Worm (Caenorhabditis elegans): ENCODE measurements around the gene snpc-3.4.

snpc-3.4 gene

ce11 chrIII:4018095-4018498 is 1.7 kb upstream of the snpc-3.4 start (continued):
- TF ChIP-seq rcor-1 (GFP tag; IDR thresholded peaks at IDR 0.05) (0 out of 2 replicates have a peak, but pooled peaks have one; percentile 12), sdz-38 (tag; optimal IDR thresholded peaks at IDR 0.05) (no peak), F55B11.4 (tag; optimal IDR thresholded peaks at IDR 0.05; ENCODE audit: borderline replicate concordance, insufficient read depth) (no peak), nhr-90 (tag; optimal IDR thresholded peaks at IDR 0.05) (peak; percentile 7), somi-1 (GFP tag; optimal IDR thresholded peaks at IDR 0.05) (peak; percentile 43)

- 0 out of 2 replicates have a peak, but pooled peaks have one; percentile 1 for TF ChIP-seq madf-3 (GFP tag; IDR thresholded peaks at IDR 0.05)
- TF ChIP-seq nhr-179 (tag; optimal IDR thresholded peaks at IDR 0.05) = no peak
- peak; percentile 28 for TF ChIP-seq nhr-27 (tag; optimal IDR thresholded peaks at IDR 0.05)
- peak; percentile 70 for TF ChIP-seq egrh-3 (GFP tag; IDR thresholded peaks at IDR 0.05)
- peak; percentile 25 for TF ChIP-seq ztf-18 (tag; optimal IDR thresholded peaks at IDR 0.05)
- TF ChIP-seq mcd-1 (GFP tag; IDR thresholded peaks at IDR 0.05) = no peak
- TF ChIP-seq ets-4 (GFP tag; optimal IDR thresholded peaks at IDR 0.05) = peak; percentile 44
- TF ChIP-seq lag-1 (GFP tag; IDR thresholded peaks at IDR 0.05) = no peak
- peak; percentile 29; the same call in 1 of the 2 replicates for TF ChIP-seq cebp-1 (GFP tag; IDR thresholded peaks at IDR 0.05)
- TF ChIP-seq cebp-1 (tag; optimal IDR thresholded peaks at IDR 0.05) = peak; percentile 60
- peak; percentile 11; the same call in 1 of the 2 replicates for TF ChIP-seq hsf-1 (GFP tag; IDR thresholded peaks at IDR 0.05)
- 0 out of 2 replicates have a peak, but pooled peaks have one; percentile 13 for TF ChIP-seq madf-8 (GFP tag; conservative IDR thresholded peaks at IDR 0.05)
- TF ChIP-seq ztf-22 (GFP tag; optimal IDR thresholded peaks at IDR 0.05) = no peak
- TF ChIP-seq nhr-80 (tag; optimal IDR thresholded peaks at IDR 0.05) = peak; percentile 88
- TF ChIP-seq F39B2.1 (GFP tag; IDR thresholded peaks at IDR 0.05) = no peak
- no peak for TF ChIP-seq K11D2.4 (GFP tag; IDR thresholded peaks at IDR 0.05)
- TF ChIP-seq dox-1 (GFP tag; IDR thresholded peaks at IDR 0.05) = peak; percentile 51
- peak; percentile 9 for TF ChIP-seq attf-5 (GFP tag; optimal IDR thresholded peaks at IDR 0.05)
Measured at ce11 chrIII:4018591-4019580, 951 bp upstream of the snpc-3.4 start.

- no peak for TF ChIP-seq ZK185.1 (tag; optimal IDR thresholded peaks at IDR 0.05; ENCODE audit: poor library complexity, severe bottlenecking)
- TF ChIP-seq egl-44 (GFP tag; IDR thresholded peaks at IDR 0.05) = no peak
- peak; percentile 7 for TF ChIP-seq snpc-3.4 (tag; optimal IDR thresholded peaks at IDR 0.05)
Measured at ce11 chrIII:4021866-4022265, 2.0 kb downstream of the snpc-3.4 start, which contains the start of gene tftc-5. TSS of gene tftc-5 (plus strand) at chrIII:4022166.

ce11 chrIII:4028061-4028460 is 8.2 kb downstream of the snpc-3.4 start, which contains the start of gene T02C12.5:
TSS of gene T02C12.5 (minus strand) at chrIII:4028161.
- TF ChIP-seq F23B12.7 (tag; optimal IDR thresholded peaks at IDR 0.05; ENCODE audit: insufficient read depth) (no peak), tlf-1 (GFP tag; optimal IDR thresholded peaks at IDR 0.05) (no peak), Y95B8A.8 (GFP tag; IDR thresholded peaks at IDR 0.05) (no peak), Y53F4B.3 (GFP tag; IDR thresholded peaks at IDR 0.05) (no peak), madf-8 (GFP tag; conservative IDR thresholded peaks at IDR 0.05) (no peak), ceh-79 (tag; optimal IDR thresholded peaks at IDR 0.05) (no peak), ZK185.1 (tag; optimal IDR thresholded peaks at IDR 0.05; ENCODE audit: poor library complexity, severe bottlenecking) (no peak), ccch-3 (GFP tag; optimal IDR thresholded peaks at IDR 0.05) (no peak), hlh-26 (GFP tag; conservative IDR thresholded peaks at IDR 0.05) (no peak), C06A6.2 (GFP tag; conservative IDR thresholded peaks at IDR 0.05) (no peak), nhr-80 (tag; optimal IDR thresholded peaks at IDR 0.05) (no peak), K12H6.12 (tag; optimal IDR thresholded peaks at IDR 0.05) (no peak), pha-4 (tag; optimal IDR thresholded peaks at IDR 0.05) (no peak), nfya-1 (tag; optimal IDR thresholded peaks at IDR 0.05; ENCODE audit: borderline replicate concordance, insufficient read depth) (no peak), bed-2 (GFP tag; IDR thresholded peaks at IDR 0.05) (no peak), egl-44 (GFP tag; IDR thresholded peaks at IDR 0.05) (no peak), F49E8.2 (tag; optimal IDR thresholded peaks at IDR 0.05; ENCODE audit: insufficient read depth) (no peak), zim-3 (tag; optimal IDR thresholded peaks at IDR 0.05) (no peak)

Measured in whole organism, young adult.